Worm (Caenorhabditis elegans): ENCODE measurements around the gene ceh-31.

The ceh-31 gene

ce11 chrX:3049233-3049632 is 21.0 kb downstream of the ceh-31 start (continued):
- TF ChIP-seq nhr-42 (GFP tag; IDR thresholded peaks at IDR 0.05) (no peak), nhr-77 (tag; optimal IDR thresholded peaks at IDR 0.05) (no peak), F37D6.2 (tag; optimal IDR thresholded peaks at IDR 0.05) (peak; percentile 25), lin-1 (GFP tag; IDR thresholded peaks at IDR 0.05) (no peak), ZK337.2 (GFP tag; IDR thresholded peaks at IDR 0.05) (no peak), T26A8.4 (GFP tag; IDR thresholded peaks at IDR 0.05) (no peak), tag-97 (GFP tag; IDR thresholded peaks at IDR 0.05) (no peak), nhr-41 (GFP tag; IDR thresholded peaks at IDR 0.05) (no peak), gei-8 (GFP tag; optimal IDR thresholded peaks at IDR 0.05) (no peak), pqm-1 (tag; optimal IDR thresholded peaks at IDR 0.05) (no peak), nhr-48 (tag; optimal IDR thresholded peaks at IDR 0.05) (no peak), php-3 (GFP tag; IDR thresholded peaks at IDR 0.05) (no peak), snpc-4 (tag; optimal IDR thresholded peaks at IDR 0.05) (no peak), zfp-2 (tag; optimal IDR thresholded peaks at IDR 0.05) (no peak), tra-1 (GFP tag; IDR thresholded peaks at IDR 0.05) (0 out of 2 replicates have a peak, but pooled peaks have one; percentile 17), skn-1 (tag; optimal IDR thresholded peaks at IDR 0.05) (no peak), egl-43 (GFP tag; IDR thresholded peaks at IDR 0.05) (no peak), ceh-28 (tag; optimal IDR thresholded peaks at IDR 0.05) (no peak), aha-1 (tag) (peak; percentile 64), hlh-11 (tag; optimal IDR thresholded peaks at IDR 0.05) (peak; percentile 59), Y75B8A.6 (GFP tag; IDR thresholded peaks at IDR 0.05) (no peak), nhr-28 (tag; optimal IDR thresholded peaks at IDR 0.05) (no peak), nhr-25 (tag; optimal IDR thresholded peaks at IDR 0.05; ENCODE audit: borderline replicate concordance, insufficient read depth) (no peak), ceh-44 (GFP tag; IDR thresholded peaks at IDR 0.05) (no peak), pha-4 (GFP tag; IDR thresholded peaks at IDR 0.05) (no peak), pha-4 (tag; optimal IDR thresholded peaks at IDR 0.05) (no peak), nhr-111 (GFP tag; optimal IDR thresholded peaks at IDR 0.05) (no peak), mxl-2 (GFP tag; conservative IDR thresholded peaks at IDR 0.05) (no peak), D1046.2 (GFP tag; IDR thresholded peaks at IDR 0.05) (no peak), fkh-10 (GFP tag; optimal IDR thresholded peaks at IDR 0.05) (peak; percentile 77), F10B5.3 (tag; optimal IDR thresholded peaks at IDR 0.05) (no peak), ama-1 (optimal IDR thresholded peaks at IDR 0.05) (no peak), nhr-102 (tag; optimal IDR thresholded peaks at IDR 0.05) (peak; percentile 25), lsy-2 (tag; optimal IDR thresholded peaks at IDR 0.05) (peak in 1 of 2 experiments; percentile 50), lin-13 (GFP tag; optimal IDR thresholded peaks at IDR 0.05) (peak; percentile 4), zag-1 (tag; optimal IDR thresholded peaks at IDR 0.05) (no peak), lin-38 (GFP tag; IDR thresholded peaks at IDR 0.05) (no peak), ceh-20 (GFP tag; IDR thresholded peaks at IDR 0.05) (peak; percentile 34)

ce11 chrX:3048696-3049095 is 21.5 kb downstream of the ceh-31 start:
- no peak for TF ChIP-seq unc-130 (GFP tag; optimal IDR thresholded peaks at IDR 0.05)
- no peak for TF ChIP-seq pqm-1 (tag; optimal IDR thresholded peaks at IDR 0.05)
- no peak for TF ChIP-seq Y75B8A.6 (GFP tag; IDR thresholded peaks at IDR 0.05)
- no peak for TF ChIP-seq F10B5.3 (tag; optimal IDR thresholded peaks at IDR 0.05)
- no peak for TF ChIP-seq egl-43 (GFP tag; IDR thresholded peaks at IDR 0.05)
- TF ChIP-seq aha-1 (tag) = peak; percentile 9

ce11 chrX:3047224-3047623 is 23.0 kb downstream of the ceh-31 start:
- peak; percentile 25 for TF ChIP-seq aha-1 (tag)
- no peak for TF ChIP-seq lin-13 (GFP tag; optimal IDR thresholded peaks at IDR 0.05)
- peak; percentile 28 for TF ChIP-seq pqm-1 (tag; optimal IDR thresholded peaks at IDR 0.05)
- TF ChIP-seq dmd-6 (GFP tag; IDR thresholded peaks at IDR 0.05) = peak; percentile 40; the same call in 1 of the 2 replicates
- TF ChIP-seq nhr-48 (tag; optimal IDR thresholded peaks at IDR 0.05) = no peak
- no peak for TF ChIP-seq daf-16 (GFP tag; optimal IDR thresholded peaks at IDR 0.05)
- TF ChIP-seq daf-16 (tag; optimal IDR thresholded peaks at IDR 0.05) = peak; percentile 4
